Fruit fly (Drosophila melanogaster) whole organism, pupa: ENCODE results near the gene Dis3.
A peak's percentile ranks its signal among the peaks of the same experiment; 100 is the strongest.

Experiments used
- CG10348 ChIP-seq: fragments of 200-800 bp; sonication (Bioruptor generic); IDR thresholded peaks from 2 replicates; pipeline ENCODE4 v1.3.6; 2022; ENCODE audit warnings: missing biosample characterization, missing genetic modification characterization
- CG12605 ChIP-seq: fragments of 200-800 bp; sonication (Bioruptor generic); IDR thresholded peaks from 2 replicates; pipeline ENCODE4 v1.3.6; 2022; ENCODE audit warnings: missing biosample characterization, missing genetic modification characterization
- CG13204 ChIP-seq: fragments of 200-800 bp; sonication (Bioruptor generic); optimal IDR thresholded peaks from 2 replicates; lab custom pipeline; 2018; ENCODE audit warnings: missing biosample characterization, mild to moderate bottlenecking, missing genetic modification characterization, moderate library complexity
- CG14655 ChIP-seq: fragments of 200-800 bp; sonication (Bioruptor generic); optimal IDR thresholded peaks from 3 replicates; lab custom pipeline; 2017; ENCODE audit warnings: mild to moderate bottlenecking, missing biosample characterization, missing genetic modification reagents, missing genetic modification characterization
- CG15710 ChIP-seq: fragments of 200-800 bp; sonication (Bioruptor generic); optimal IDR thresholded peaks from 2 replicates; lab custom pipeline; 2018; ENCODE audit warnings: missing biosample characterization, mild to moderate bottlenecking, missing genetic modification characterization, moderate library complexity
- CG17806 ChIP-seq: fragments of 200-800 bp; sonication (Bioruptor generic); optimal IDR thresholded peaks from 2 replicates; lab custom pipeline; 2018; ENCODE audit warnings: missing biosample characterization, mild to moderate bottlenecking, missing genetic modification characterization, moderate library complexity
- CG32121 ChIP-seq: fragments of 200-800 bp; sonication (Bioruptor generic); IDR thresholded peaks from 2 replicates; pipeline ENCODE4 v1.3.6; 2022; ENCODE audit warnings: missing biosample characterization, missing genetic modification characterization
- CG34367 ChIP-seq: fragments of 200-800 bp; sonication (Bioruptor generic); optimal IDR thresholded peaks from 2 replicates; lab custom pipeline; 2018; ENCODE audit warnings: missing biosample characterization, mild to moderate bottlenecking, missing genetic modification characterization
- CG4496 ChIP-seq: fragments of 200-800 bp; sonication (Bioruptor generic); IDR thresholded peaks from 3 replicates; pipeline ENCODE4 v1.3.6; 2022; ENCODE audit warnings: missing biosample characterization, missing genetic modification characterization
- CG8159 ChIP-seq: fragments of 200-800 bp; sonication (Bioruptor generic); optimal IDR thresholded peaks from 3 replicates; lab custom pipeline; 2018; ENCODE audit warnings: missing biosample characterization, mild to moderate bottlenecking, missing genetic modification characterization, moderate library complexity
- CG8301 ChIP-seq: fragments of 200-800 bp; sonication (Bioruptor generic); optimal IDR thresholded peaks from 2 replicates; lab custom pipeline; 2018; ENCODE audit warnings: missing biosample characterization, mild to moderate bottlenecking, missing genetic modification characterization
- CG9948 ChIP-seq: fragments of 200-800 bp; sonication (Bioruptor generic); optimal IDR thresholded peaks from 2 replicates; lab custom pipeline; 2018; ENCODE audit warnings: missing biosample characterization, mild to moderate bottlenecking, missing genetic modification characterization, moderate library complexity
- D1 ChIP-seq: fragments of 200-800 bp; sonication (Bioruptor generic); optimal IDR thresholded peaks from 2 replicates; lab custom pipeline; 2018; ENCODE audit warnings: missing biosample characterization, mild to moderate bottlenecking, missing genetic modification characterization, moderate library complexity
- EcR ChIP-seq: fragments of 200-800 bp; sonication (Bioruptor generic); optimal IDR thresholded peaks from 3 replicates; lab custom pipeline; 2019; ENCODE audit warnings: missing biosample characterization, missing genetic modification characterization, mild to moderate bottlenecking, moderate library complexity, missing genetic modification reagents
- Ets98B ChIP-seq: fragments of 200-800 bp; sonication (Bioruptor generic); IDR thresholded peaks from 2 replicates; pipeline ENCODE4 v1.3.6; 2022; ENCODE audit warnings: missing biosample characterization, missing genetic modification characterization
- Pif1A ChIP-seq: fragments of 200-800 bp; sonication (Bioruptor generic); optimal IDR thresholded peaks from 3 replicates; lab custom pipeline; 2016; ENCODE audit warnings: missing biosample characterization, missing genetic modification characterization
- Pif1B ChIP-seq: fragments of 200-800 bp; sonication (Bioruptor generic); optimal IDR thresholded peaks from 3 replicates; lab custom pipeline; 2016; ENCODE audit warnings: missing biosample characterization, missing genetic modification characterization
- Snoo ChIP-seq: fragments of 200-800 bp; sonication (Bioruptor generic); optimal IDR thresholded peaks from 3 replicates; lab custom pipeline; 2017; ENCODE audit warnings: missing biosample characterization, mild to moderate bottlenecking, missing genetic modification characterization, inconsistent platforms
- fd96Ca ChIP-seq: fragments of 200-800 bp; sonication (Bioruptor generic); IDR thresholded peaks from 3 replicates; pipeline ENCODE4 v1.3.6; 2022; ENCODE audit warnings: missing biosample characterization, missing genetic modification characterization
- gl ChIP-seq: fragments of 200-800 bp; sonication (Bioruptor generic); optimal IDR thresholded peaks from 2 replicates; lab custom pipeline; 2018; ENCODE audit warnings: missing biosample characterization, mild to moderate bottlenecking, missing genetic modification characterization
- rn ChIP-seq: fragments of 200-800 bp; sonication (Bioruptor generic); IDR thresholded peaks from 2 replicates; pipeline ENCODE4 v1.3.6; 2022; ENCODE audit warnings: missing biosample characterization, missing genetic modification characterization

The Dis3 gene

dm6 chr3R:24319083-24319381 lies 14.2 kb upstream of the Dis3 start:
- TF ChIP-seq CG15710 (no peak), CG10348 (GFP tag; lab: Robert Waterston, UW) (no peak), CG34367 (tag; lab: Kevin White, UChicago) (no peak), CG32121 (no peak), EcR (GFP tag; lab: Kevin White, UChicago) (no peak), Pif1A (GFP tag; lab: Kevin White, UChicago) (no peak), fd96Ca (no peak), Ets98B (GFP tag; lab: Robert Waterston, UW) (no peak), CG4496 (GFP tag; lab: Robert Waterston, UW) (no peak), rn (GFP tag; lab: Robert Waterston, UW) (no peak), CG12605 (GFP tag; lab: Robert Waterston, UW) (no peak)
- TF ChIP-seq, all 21 proteins: peak for 0

DNA sequence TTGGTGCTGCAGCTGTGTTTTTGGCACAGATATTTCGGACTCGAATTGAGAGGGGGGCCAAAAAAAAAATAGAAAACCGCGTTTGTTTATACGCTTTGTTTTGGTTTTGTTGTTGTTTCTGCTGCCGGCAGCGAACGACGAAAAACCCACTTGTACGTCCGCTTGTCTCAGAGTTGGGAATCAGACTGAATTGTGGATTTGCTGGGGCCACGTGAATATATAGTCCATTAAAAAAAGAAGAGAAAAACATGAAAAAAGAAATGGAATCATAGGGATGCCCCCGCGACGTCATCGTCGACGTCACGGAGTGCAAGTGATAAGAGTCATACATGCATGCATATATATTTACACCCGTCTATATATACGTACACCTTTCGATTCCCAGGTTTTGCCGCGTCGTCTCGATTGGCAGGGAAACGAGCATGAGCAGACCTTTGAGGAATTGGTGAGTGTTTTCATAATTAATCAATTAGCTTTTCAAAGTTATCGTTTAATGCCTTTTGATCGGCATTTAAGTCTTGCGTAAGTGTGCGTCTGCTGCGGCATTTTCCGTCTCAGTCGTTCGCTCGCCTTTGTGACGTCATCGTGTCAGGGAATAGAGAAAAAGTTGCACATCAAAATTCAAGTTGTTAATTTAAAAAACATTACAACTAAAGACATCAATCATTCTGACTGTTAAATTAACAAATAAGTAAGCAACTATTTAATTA lies 13.4 kb upstream of the Dis3 start:
- TF ChIP-seq CG17806 (tag; lab: Kevin White, UChicago), result no peak
- no peak for TF ChIP-seq CG14655 (GFP tag; lab: Kevin White, UChicago)
- TF ChIP-seq CG8159 (tag; lab: Kevin White, UChicago), result no peak
- TF ChIP-seq CG10348 (GFP tag; lab: Robert Waterston, UW), result no peak
- TF ChIP-seq CG8301 (tag; lab: Kevin White, UChicago), result no peak
- TF ChIP-seq EcR (GFP tag; lab: Kevin White, UChicago), result peak; percentile 71
- TF ChIP-seq D1 (tag; lab: Kevin White, UChicago), result no peak
- 0 out of 3 replicates have a peak, but pooled peaks have one; percentile 15 for TF ChIP-seq CG4496 (GFP tag; lab: Robert Waterston, UW)
- no peak for TF ChIP-seq CG9948
- peak; percentile 32; the same call in 1 of the 2 replicates for TF ChIP-seq CG12605 (GFP tag; lab: Robert Waterston, UW)
- TF ChIP-seq Pif1A (GFP tag; lab: Kevin White, UChicago), result no peak
- TF ChIP-seq Snoo (tag; lab: Kevin White, UChicago), result no peak
- TF ChIP-seq CG32121, result no peak
- 0 out of 2 replicates have a peak, but pooled peaks have one; percentile 6 for TF ChIP-seq Ets98B (GFP tag; lab: Robert Waterston, UW)
- peak; percentile 39 for TF ChIP-seq gl (tag; lab: Kevin White, UChicago)
- TF ChIP-seq Pif1B (GFP tag; lab: Kevin White, UChicago), result no peak
- TF ChIP-seq rn (GFP tag; lab: Robert Waterston, UW), result no peak
- TF ChIP-seq CG15710, result peak; percentile 9

DNA sequence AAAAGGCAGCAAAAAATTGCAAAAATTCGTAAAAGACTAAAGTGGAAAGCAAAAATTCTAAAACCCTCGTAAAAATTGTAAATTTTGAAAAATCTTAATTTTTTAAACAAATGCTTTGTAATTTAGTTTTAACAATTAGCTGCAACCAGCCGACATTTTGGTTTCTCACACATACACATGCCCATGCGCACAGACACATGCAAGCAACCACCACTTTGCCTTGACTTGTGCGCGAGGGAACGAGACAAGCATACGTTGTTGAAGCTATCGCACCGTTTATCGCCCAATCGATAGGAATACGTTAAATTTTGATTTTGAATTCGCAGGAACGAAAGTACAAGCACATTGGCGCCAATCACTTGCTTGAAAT lies 12.9 kb upstream of the Dis3 start:
- TF ChIP-seq rn (GFP tag; lab: Robert Waterston, UW) (no peak), Ets98B (GFP tag; lab: Robert Waterston, UW) (peak; percentile 12; the same call in 1 of the 2 replicates)
- TF ChIP-seq, all 21 proteins: peak for 1

dm6 chr3R:24336622-24337021 lies 3.4 kb downstream of the Dis3 start, which contains the start of gene CG6432:
CG6432 (plus strand) TSS chr3R:24336922.
- TF ChIP-seq Pif1B (GFP tag; lab: Kevin White, UChicago) (no peak), CG4496 (GFP tag; lab: Robert Waterston, UW) (no peak), CG34367 (tag; lab: Kevin White, UChicago) (no peak), rn (GFP tag; lab: Robert Waterston, UW) (no peak), CG13204 (GFP tag; lab: Kevin White, UChicago) (no peak), CG12605 (GFP tag; lab: Robert Waterston, UW) (no peak), CG17806 (tag; lab: Kevin White, UChicago) (no peak), Pif1A (GFP tag; lab: Kevin White, UChicago) (no peak), CG15710 (no peak), fd96Ca (no peak)

DNA sequence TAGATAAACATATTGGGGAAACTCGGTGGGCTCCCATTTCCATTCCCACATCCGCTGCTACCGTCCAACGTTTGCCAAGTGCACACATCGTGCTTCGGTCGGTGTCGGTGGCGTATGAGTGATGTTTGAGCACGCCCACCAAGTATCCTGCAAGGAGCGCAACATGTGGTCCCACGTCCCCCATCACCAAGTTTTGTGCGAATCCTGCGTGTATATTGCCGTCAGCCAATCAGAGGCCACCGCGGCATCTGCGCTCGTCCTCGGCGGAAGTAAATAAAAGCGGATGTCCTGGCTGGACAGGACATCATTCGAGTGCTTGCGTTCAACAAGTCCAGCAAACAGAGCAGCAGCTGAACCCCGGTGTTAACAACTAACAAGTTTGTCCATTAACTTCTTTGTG lies 8.0 kb downstream of the Dis3 start, which contains the start of gene Ms:
Gene Ms (plus strand): TSS at position 301 of the 400 bp plus-strand sequence.
- TF ChIP-seq CG8159 (tag; lab: Kevin White, UChicago) (no peak), CG34367 (tag; lab: Kevin White, UChicago) (no peak), CG14655 (GFP tag; lab: Kevin White, UChicago) (no peak), CG8301 (tag; lab: Kevin White, UChicago) (no peak), CG12605 (GFP tag; lab: Robert Waterston, UW) (peak; percentile 37; the same call in 1 of the 2 replicates), Pif1A (GFP tag; lab: Kevin White, UChicago) (no peak), D1 (tag; lab: Kevin White, UChicago) (no peak)

DNA sequence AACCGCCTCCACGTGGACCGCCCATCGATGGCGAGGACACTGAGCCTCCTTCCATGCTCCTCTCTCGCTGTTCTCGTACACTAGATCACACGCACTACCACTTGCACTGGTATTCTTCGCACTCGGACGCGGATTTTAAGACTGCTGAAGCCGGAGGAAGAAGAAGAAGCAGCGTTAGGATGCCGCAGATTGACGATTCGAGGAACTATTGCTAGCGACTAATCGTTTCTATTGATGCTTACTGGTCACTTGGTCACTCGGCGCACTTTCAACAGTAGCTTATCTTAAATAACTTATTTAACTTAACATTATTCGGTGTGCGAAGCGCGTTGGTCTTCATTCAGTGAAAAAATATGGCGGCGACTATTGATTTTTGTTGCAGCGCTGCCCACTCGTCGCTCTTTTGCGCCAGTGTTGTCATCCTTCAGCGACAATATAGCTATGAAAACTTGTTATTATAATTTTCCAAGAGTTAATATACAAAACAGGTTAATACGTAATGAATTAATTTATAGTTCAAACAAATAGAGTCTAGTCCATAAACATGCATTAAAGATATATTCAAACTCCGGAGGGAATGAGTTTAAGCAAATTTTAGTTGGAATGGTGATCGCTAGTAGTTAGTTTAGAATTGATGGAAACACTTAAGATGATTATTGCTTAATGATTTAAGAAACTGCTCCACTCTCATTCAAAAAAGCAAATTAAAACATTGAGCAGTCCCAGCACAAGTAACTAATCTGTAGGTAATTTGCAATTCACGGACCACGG lies 15.4 kb downstream of the Dis3 start, which contains the start of the genes CG5746 and CG6454:
Gene CG5746 (minus strand): TSS at position 372 of the 771 bp plus-strand sequence.
Gene CG6454 (plus strand): TSS at position 763 of the 771 bp plus-strand sequence.
- TF ChIP-seq CG32121 (no peak), CG15710 (peak; percentile 38), Pif1A (GFP tag; lab: Kevin White, UChicago) (no peak), CG4496 (GFP tag; lab: Robert Waterston, UW) (0 out of 3 replicates have a peak, but pooled peaks have one; percentile 12)
